Fruit fly (Drosophila melanogaster) S2 (cell line): ENCODE measurements around the gene Fer3.

Experiments used
- CG8478 ChIP-seq: fragments of >200 bp; optimal IDR thresholded peaks from 2 replicates; lab custom pipeline; 2018
- CTCF ChIP-seq, 2 experiments: fragments of >200 bp; optimal IDR thresholded peaks; 2 replicates each; lab custom pipeline; 2018

DNA sequence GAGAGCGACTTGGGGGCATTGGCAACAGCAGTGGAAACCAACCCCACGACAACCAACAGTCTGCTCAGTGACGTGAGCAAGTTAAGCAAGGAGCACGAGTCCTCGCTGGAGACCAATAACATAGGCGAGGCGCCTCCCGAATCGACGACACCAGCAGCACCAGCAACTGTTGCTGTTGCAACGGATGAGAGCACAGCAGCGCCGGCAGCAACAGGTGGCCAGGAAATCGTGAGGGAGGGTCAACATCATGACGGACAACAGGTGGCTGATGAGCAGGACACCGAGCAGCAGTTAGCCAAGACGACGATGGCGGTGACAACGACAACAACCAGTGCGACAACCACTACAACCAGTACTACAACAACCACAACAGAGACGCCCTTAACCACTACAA is 24.2 kb downstream of the Fer3 start:
- TF ChIP-seq CTCF (optimal IDR thresholded peaks at IDR 0.05; lab: Kevin White, UChicago) (no peak), CG8478 (lab: Kevin White, UChicago) (no peak)
